Worm (Caenorhabditis elegans): ENCODE results near the gene srsx-35.

srsx-35 gene

ce11 chrV:20713620-20714019 lies 32.4 kb downstream of the srsx-35 start, which contains the start of gene Y44A6C.1:
TSS of gene Y44A6C.1 (plus strand) at chrV:20713920.
- TF ChIP-seq hmg-20 (GFP tag; IDR thresholded peaks at IDR 0.05) (no peak), Y79H2A.3 (GFP tag; conservative IDR thresholded peaks at IDR 0.05) (no peak), hsf-1 (GFP tag; IDR thresholded peaks at IDR 0.05) (no peak), B0336.3 (GFP tag; IDR thresholded peaks at IDR 0.05) (no peak), lsy-27 (tag; optimal IDR thresholded peaks at IDR 0.05; ENCODE audit: borderline replicate concordance, insufficient read depth) (no peak), F39B2.1 (GFP tag; IDR thresholded peaks at IDR 0.05) (no peak), somi-1 (GFP tag; optimal IDR thresholded peaks at IDR 0.05) (no peak), unc-130 (GFP tag; optimal IDR thresholded peaks at IDR 0.05) (no peak), ceh-79 (tag; optimal IDR thresholded peaks at IDR 0.05) (no peak), Y56A3A.18 (GFP tag; IDR thresholded peaks at IDR 0.05) (no peak)

- TF ChIP-seq ceh-27 (GFP tag; optimal IDR thresholded peaks at IDR 0.05) = peak; percentile 2
- no peak for TF ChIP-seq Y56A3A.18 (GFP tag; IDR thresholded peaks at IDR 0.05)
- TF ChIP-seq ama-1 (optimal IDR thresholded peaks at IDR 0.05) = peak; percentile 17
- TF ChIP-seq ama-1 (GFP tag; optimal IDR thresholded peaks at IDR 0.05) = no peak
- TF ChIP-seq aptf-3 (GFP tag; IDR thresholded peaks at IDR 0.05) = no peak
- no peak for TF ChIP-seq ceh-40 (GFP tag; IDR thresholded peaks at IDR 0.05)
- TF ChIP-seq athp-1 (tag; optimal IDR thresholded peaks at IDR 0.05) = no peak
- no peak for TF ChIP-seq ekl-4 (GFP tag; IDR thresholded peaks at IDR 0.05)
- no peak for TF ChIP-seq bed-1 (GFP tag; IDR thresholded peaks at IDR 0.05)
- TF ChIP-seq pbrm-1 (GFP tag; IDR thresholded peaks at IDR 0.05) = no peak
These were observed 33.3 kb downstream of the srsx-35 start for ce11 chrV:20714503-20714902.

- TF ChIP-seq Y53G8AR.9 (GFP tag; conservative IDR thresholded peaks at IDR 0.05) (peak; percentile 76), attf-3 (GFP tag; conservative IDR thresholded peaks at IDR 0.05) (no peak)
These were observed 35.0 kb downstream of the srsx-35 start for ce11 chrV:20716267-20716666.

ce11 chrV:20716830-20717441 lies 35.7 kb downstream of the srsx-35 start:
- no peak for TF ChIP-seq C06A6.2 (GFP tag; conservative IDR thresholded peaks at IDR 0.05)
- TF ChIP-seq repo-1 (tag; optimal IDR thresholded peaks at IDR 0.05) = peak; percentile 76
- no peak for TF ChIP-seq lsl-1 (GFP tag; optimal IDR thresholded peaks at IDR 0.05)
- no peak for TF ChIP-seq hlh-12 (tag; optimal IDR thresholded peaks at IDR 0.05)
- no peak for TF ChIP-seq ceh-79 (tag; optimal IDR thresholded peaks at IDR 0.05)
- no peak for TF ChIP-seq lin-40 (tag; optimal IDR thresholded peaks at IDR 0.05)
- TF ChIP-seq fkh-3 (tag; optimal IDR thresholded peaks at IDR 0.05) = no peak
- no peak for TF ChIP-seq dpl-1 (GFP tag; optimal IDR thresholded peaks at IDR 0.05)
- TF ChIP-seq lin-35 (GFP tag; optimal IDR thresholded peaks at IDR 0.05) = peak in 1 of 3 experiments; percentile 38
- TF ChIP-seq rpc-1 (optimal IDR thresholded peaks at IDR 0.05) = no peak
- TF ChIP-seq rpc-1 (tag; optimal IDR thresholded peaks at IDR 0.05) = no peak
- TF ChIP-seq mes-4 (tag; optimal IDR thresholded peaks at IDR 0.05) = no peak
- TF ChIP-seq nfyb-1 (GFP tag; IDR thresholded peaks at IDR 0.05) = 0 out of 2 replicates have a peak, but pooled peaks have one; percentile 66
- no peak for TF ChIP-seq mxl-1 (tag; optimal IDR thresholded peaks at IDR 0.05)
- no peak for TF ChIP-seq cebp-2 (GFP tag; IDR thresholded peaks at IDR 0.05)
- TF ChIP-seq ama-1 (optimal IDR thresholded peaks at IDR 0.05) = peak; percentile 50
- no peak for TF ChIP-seq ama-1 (GFP tag; optimal IDR thresholded peaks at IDR 0.05)
- TF ChIP-seq ztf-25 (GFP tag; IDR thresholded peaks at IDR 0.05) = no peak
- TF ChIP-seq madf-6 (GFP tag; IDR thresholded peaks at IDR 0.05) = no peak
- TF ChIP-seq T07F8.4 (tag; optimal IDR thresholded peaks at IDR 0.05) = no peak
- no peak for TF ChIP-seq tbx-9 (tag; optimal IDR thresholded peaks at IDR 0.05; ENCODE audit: borderline replicate concordance)
- no peak for TF ChIP-seq efl-1 (GFP tag; optimal IDR thresholded peaks at IDR 0.05)
- no peak for TF ChIP-seq chd-7 (tag; optimal IDR thresholded peaks at IDR 0.05)
- no peak for TF ChIP-seq let-526 (GFP tag; IDR thresholded peaks at IDR 0.05)
- TF ChIP-seq sdz-38 (tag; optimal IDR thresholded peaks at IDR 0.05) = no peak
- TF ChIP-seq snpc-4 (GFP tag; optimal IDR thresholded peaks at IDR 0.05) = no peak
- no peak for TF ChIP-seq snpc-4 (tag; optimal IDR thresholded peaks at IDR 0.05)
- 0 out of 2 replicates have a peak, but pooled peaks have one; percentile 35 for TF ChIP-seq K11D2.4 (GFP tag; IDR thresholded peaks at IDR 0.05)
